Fruit fly (Drosophila melanogaster): ENCODE measurements around the gene Blos2.
A peak's percentile ranks its signal among the peaks of the same experiment; 100 is the strongest.

Blos2 gene

dm6 chr3L:11109454-11109853 lies 48.1 kb downstream of the Blos2 start, which contains the start of the genes CG34012 and emei (continued):
- TF ChIP-seq stwl (tag; optimal IDR thresholded peaks at IDR 0.05), result peak; percentile 26
- TF ChIP-seq vvl (GFP tag; IDR thresholded peaks at IDR 0.05), result no peak
- TF ChIP-seq CG6272 (GFP tag; IDR thresholded peaks at IDR 0.05), result no peak
- TF ChIP-seq bigmax (GFP tag; optimal IDR thresholded peaks at IDR 0.05), result peak; percentile 82
- TF ChIP-seq da (GFP tag; optimal IDR thresholded peaks at IDR 0.05), result no peak
- no peak for TF ChIP-seq BtbVII (GFP tag; optimal IDR thresholded peaks at IDR 0.05)
- TF ChIP-seq crp (GFP tag; optimal IDR thresholded peaks at IDR 0.05), result no peak
- TF ChIP-seq CG13624 (GFP tag; optimal IDR thresholded peaks at IDR 0.05), result no peak
- peak; percentile 80 for TF ChIP-seq Dp (GFP tag; optimal IDR thresholded peaks at IDR 0.05)
- no peak for TF ChIP-seq CG6175 (GFP tag; IDR thresholded peaks at IDR 0.05)
- 0 out of 2 replicates have a peak, but pooled peaks have one; percentile 30 for TF ChIP-seq sna (GFP tag; IDR thresholded peaks at IDR 0.05; ENCODE audit: partially characterized antibody)
- no peak for TF ChIP-seq Aef1 (GFP tag; IDR thresholded peaks at IDR 0.05)
- peak in 1 of 2 experiments; percentile 6 for TF ChIP-seq Pdp1 (GFP tag; optimal IDR thresholded peaks at IDR 0.05)
- TF ChIP-seq pb (GFP tag; optimal IDR thresholded peaks at IDR 0.05), result no peak
- no peak for TF ChIP-seq gro (GFP tag; optimal IDR thresholded peaks at IDR 0.05)
- TF ChIP-seq ab (GFP tag; optimal IDR thresholded peaks at IDR 0.05), result no peak
- no peak for TF ChIP-seq chn (GFP tag; optimal IDR thresholded peaks at IDR 0.05)
- TF ChIP-seq CG7372 (GFP tag; IDR thresholded peaks at IDR 0.05), result no peak
- TF ChIP-seq CkIIα-i1 (GFP tag; IDR thresholded peaks at IDR 0.05), result no peak
- TF ChIP-seq Sin3A (optimal IDR thresholded peaks at IDR 0.05), result peak; percentile 21
- no peak for TF ChIP-seq jumu (GFP tag; optimal IDR thresholded peaks at IDR 0.05)
- no peak for TF ChIP-seq ci (GFP tag; IDR thresholded peaks at IDR 0.05)
- TF ChIP-seq fd96Cb (tag; optimal IDR thresholded peaks at IDR 0.05), result no peak
- 0 out of 3 replicates have a peak, but pooled peaks have one; percentile 37 for TF ChIP-seq CG34422 (GFP tag; IDR thresholded peaks at IDR 0.05)
- TF ChIP-seq pnt (GFP tag; optimal IDR thresholded peaks at IDR 0.05), result no peak
- TF ChIP-seq CG11723 (GFP tag; optimal IDR thresholded peaks at IDR 0.05), result no peak
- TF ChIP-seq CG2120 (GFP tag; optimal IDR thresholded peaks at IDR 0.05), result no peak
- TF ChIP-seq Six4 (GFP tag; optimal IDR thresholded peaks at IDR 0.05), result no peak
- no peak for TF ChIP-seq Oli (tag; optimal IDR thresholded peaks at IDR 0.05)
- peak; percentile 10 for TF ChIP-seq CG10267 (tag; optimal IDR thresholded peaks at IDR 0.05)
- no peak for TF ChIP-seq h (optimal IDR thresholded peaks at IDR 0.05)
- peak; percentile 26 for TF ChIP-seq YL-1 (GFP tag; optimal IDR thresholded peaks at IDR 0.05)
- no peak for TF ChIP-seq onecut (GFP tag; IDR thresholded peaks at IDR 0.05)
- no peak for TF ChIP-seq CG30020 (tag; optimal IDR thresholded peaks at IDR 0.05)
- no peak for TF ChIP-seq chif (GFP tag; optimal IDR thresholded peaks at IDR 0.05)
- no peak for TF ChIP-seq Ravus (GFP tag; IDR thresholded peaks at IDR 0.05)
- no peak for TF ChIP-seq psq (GFP tag; optimal IDR thresholded peaks at IDR 0.05)
- no peak for TF ChIP-seq CG3065 (GFP tag; optimal IDR thresholded peaks at IDR 0.05)
- TF ChIP-seq Vsx1 (GFP tag; optimal IDR thresholded peaks at IDR 0.05), result no peak
- no peak for TF ChIP-seq ERR (GFP tag; optimal IDR thresholded peaks at IDR 0.05)
- TF ChIP-seq pzg (GFP tag; optimal IDR thresholded peaks at IDR 0.05), result peak; percentile 43
- no peak for TF ChIP-seq chm (GFP tag; IDR thresholded peaks at IDR 0.05)
- no peak for TF ChIP-seq kah (GFP tag; optimal IDR thresholded peaks at IDR 0.05)
- no peak for TF ChIP-seq Nf-YA (GFP tag; IDR thresholded peaks at IDR 0.05)
- no peak for TF ChIP-seq CG1832 (GFP tag; optimal IDR thresholded peaks at IDR 0.05)
- TF ChIP-seq Lhr (GFP tag; optimal IDR thresholded peaks at IDR 0.05), result no peak
- no peak for TF ChIP-seq CG12299 (tag; optimal IDR thresholded peaks at IDR 0.05)
- TF ChIP-seq lmd (GFP tag; IDR thresholded peaks at IDR 0.05), result no peak
- TF ChIP-seq ase (GFP tag; IDR thresholded peaks at IDR 0.05), result no peak
- TF ChIP-seq amos (GFP tag; IDR thresholded peaks at IDR 0.05; ENCODE audit: partially characterized antibody), result no peak
- TF ChIP-seq crol (GFP tag; IDR thresholded peaks at IDR 0.05), result no peak
- TF ChIP-seq HLH4C (GFP tag; IDR thresholded peaks at IDR 0.05; ENCODE audit: partially characterized antibody), result no peak
- no peak for TF ChIP-seq chinmo (GFP tag; IDR thresholded peaks at IDR 0.05; ENCODE audit: partially characterized antibody)
